Worm (Caenorhabditis elegans): ENCODE results near the gene ZK355.2.

DNA sequence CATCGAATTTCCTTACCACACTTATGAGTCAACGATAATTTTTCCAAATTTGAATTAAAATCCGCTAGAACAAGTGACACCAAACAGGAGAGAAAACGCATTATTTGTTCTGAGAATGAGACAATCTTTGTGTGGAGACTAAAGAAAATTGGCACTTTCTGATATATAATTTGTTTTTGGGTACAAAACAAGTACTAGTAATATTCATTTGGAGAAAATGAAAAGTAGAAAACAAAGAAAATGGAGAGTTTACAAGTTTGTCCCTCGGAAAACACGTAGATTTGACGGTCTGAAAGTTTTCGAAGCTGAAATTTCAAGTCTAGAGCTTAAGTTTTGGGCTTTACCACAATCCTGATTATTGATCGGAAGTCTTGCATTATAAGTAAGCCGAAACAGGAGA, 17.0 kb downstream of the ZK355.2 start, which contains the start of gene irld-66:
- TF ChIP-seq F57C9.4 (tag; optimal IDR thresholded peaks at IDR 0.05) (no peak), akir-1 (GFP tag; optimal IDR thresholded peaks at IDR 0.05) (no peak), D2030.7 (GFP tag; IDR thresholded peaks at IDR 0.05) (no peak), ets-4 (GFP tag; optimal IDR thresholded peaks at IDR 0.05) (no peak), Y67H2A.10 (GFP tag; conservative IDR thresholded peaks at IDR 0.05) (no peak), hlh-26 (GFP tag; conservative IDR thresholded peaks at IDR 0.05) (no peak), unc-62 (GFP tag; optimal IDR thresholded peaks at IDR 0.05) (no peak), hmg-1.2 (GFP tag; IDR thresholded peaks at IDR 0.05) (no peak), aptf-3 (GFP tag; IDR thresholded peaks at IDR 0.05) (no peak)
